Fruit fly (Drosophila melanogaster) Kc167 (cell line): ENCODE results near the gene Sidpn.

Experiments
- Myc ChIP-seq: fragments of >200 bp; optimal IDR thresholded peaks from 2 replicates; lab custom pipeline; 2017; ENCODE audit warnings: missing external identifiers
- h ChIP-seq: fragments of >200 bp; optimal IDR thresholded peaks from 3 replicates; lab custom pipeline; 2018; ENCODE audit warnings: missing external identifiers
- insv ChIP-seq: fragments of >200 bp; optimal IDR thresholded peaks from 3 replicates; lab custom pipeline; 2018; ENCODE audit warnings: missing external identifiers
- psq ChIP-seq: fragments of >200 bp; optimal IDR thresholded peaks from 2 replicates; lab custom pipeline; 2017; ENCODE audit warnings: missing external identifiers

DNA sequence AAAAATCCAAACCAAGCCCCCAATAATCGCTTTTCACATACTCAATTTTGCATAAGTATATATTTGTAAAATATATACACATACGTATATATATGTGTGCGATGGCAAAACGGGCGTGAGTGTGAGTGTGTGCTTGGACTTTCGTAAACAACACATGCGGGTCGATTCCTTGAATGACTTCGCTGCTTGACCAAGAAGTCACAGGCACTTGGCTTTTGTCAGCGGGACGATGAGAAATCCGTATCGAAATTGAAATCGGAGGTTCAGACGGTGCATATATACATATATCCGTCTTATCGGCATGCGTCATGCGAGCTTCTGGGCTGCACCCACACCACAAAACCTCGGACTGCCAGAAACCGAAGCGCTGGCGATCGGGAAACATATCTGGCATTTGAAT lies 7.5 kb downstream of the Sidpn start:
- TF ChIP-seq psq (lab: Kevin White, UChicago) (no peak), insv (lab: Kevin White, UChicago) (no peak), h (no peak), Myc (lab: Kevin White, UChicago) (no peak)
